Worm (Caenorhabditis elegans): Measurements from ENCODE around the gene F20D6.9.

The F20D6.9 gene

DNA sequence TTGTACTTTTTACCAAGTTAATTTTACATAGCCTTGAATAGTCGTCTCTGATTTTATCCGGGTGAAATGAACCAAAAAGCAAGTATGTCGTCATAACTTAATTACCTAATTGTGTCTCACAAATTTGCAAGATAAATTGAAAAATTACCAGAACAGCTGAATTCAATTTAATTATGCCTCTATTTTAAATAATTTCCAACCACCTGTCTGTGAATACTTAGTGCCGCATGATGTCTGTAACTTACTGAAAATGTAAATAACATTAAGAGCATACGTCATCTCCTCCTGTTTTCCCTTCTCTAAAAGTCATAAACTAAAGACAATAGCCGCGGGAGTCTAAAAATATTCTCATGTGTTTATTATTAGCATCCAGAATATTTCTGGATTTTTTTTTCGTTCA, 6.9 kb downstream of the F20D6.9 start:
- TF ChIP-seq him-1 (tag; optimal IDR thresholded peaks at IDR 0.05) (no peak), W03F9.2 (tag; optimal IDR thresholded peaks at IDR 0.05) (no peak), dao-5 (tag; optimal IDR thresholded peaks at IDR 0.05) (no peak)

DNA sequence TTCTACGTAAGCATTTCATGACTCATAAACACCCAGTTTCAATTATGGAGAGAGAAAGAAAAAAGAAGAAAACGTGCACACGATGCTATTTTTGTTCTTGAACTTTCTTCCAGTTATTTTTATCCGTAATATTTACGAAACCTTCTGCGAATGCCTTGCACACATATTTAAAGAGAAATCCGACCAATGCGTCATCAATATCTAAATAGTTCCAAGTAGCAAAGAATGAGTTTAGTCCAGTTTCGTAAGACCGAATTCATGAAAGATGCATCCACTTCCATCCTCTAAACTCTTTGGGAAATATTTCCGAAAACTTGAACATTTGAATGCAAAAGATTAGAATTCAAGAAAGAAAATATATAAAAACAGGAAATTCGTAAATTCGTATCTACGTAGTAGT, 8.1 kb downstream of the F20D6.9 start:
- TF ChIP-seq W03F9.2 (tag; optimal IDR thresholded peaks at IDR 0.05), result no peak
- TF ChIP-seq dao-5 (tag; optimal IDR thresholded peaks at IDR 0.05), result no peak
- no peak for TF ChIP-seq him-1 (tag; optimal IDR thresholded peaks at IDR 0.05)

DNA sequence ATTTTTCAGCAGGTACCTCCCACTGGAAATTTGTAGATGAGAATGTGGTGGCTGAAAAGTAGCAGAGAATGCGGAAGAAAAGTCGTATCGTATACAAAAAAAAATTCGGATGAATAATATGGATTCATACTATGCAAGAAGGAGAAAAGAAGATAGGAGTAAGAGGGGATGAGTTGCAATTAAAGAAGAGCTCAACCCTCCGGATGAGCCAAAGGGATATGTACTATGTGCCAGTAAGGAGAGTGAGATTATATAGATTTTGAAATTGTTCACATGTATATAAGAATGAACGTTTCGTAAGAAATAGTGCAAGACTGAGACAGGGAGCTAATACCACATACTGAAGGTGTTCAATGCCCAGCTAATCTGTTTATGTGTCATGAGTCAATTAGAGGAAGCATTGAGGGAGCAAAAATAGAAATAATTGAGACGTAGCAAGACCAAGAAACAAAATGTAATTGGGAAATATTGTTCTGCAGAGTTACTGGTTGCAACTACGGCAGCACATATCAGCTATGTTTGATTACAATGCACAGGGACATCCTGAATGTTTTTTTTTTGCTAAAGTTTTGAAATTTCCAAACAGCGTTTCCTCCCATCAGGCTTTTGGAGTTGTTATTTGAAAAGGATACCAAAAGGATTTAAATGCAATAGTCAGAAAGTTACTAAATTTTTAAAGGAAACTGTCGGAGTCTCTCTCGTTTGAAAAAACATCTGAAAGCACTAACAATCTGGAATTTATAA, 8.9 kb downstream of the F20D6.9 start, which contains the start of gene F20D6.8:
Gene F20D6.8 (minus strand): TSS at position 51 of the 744 bp plus-strand sequence.
- TF ChIP-seq dao-5 (tag; optimal IDR thresholded peaks at IDR 0.05) (no peak), W03F9.2 (tag; optimal IDR thresholded peaks at IDR 0.05) (no peak), him-1 (tag; optimal IDR thresholded peaks at IDR 0.05) (no peak)

DNA sequence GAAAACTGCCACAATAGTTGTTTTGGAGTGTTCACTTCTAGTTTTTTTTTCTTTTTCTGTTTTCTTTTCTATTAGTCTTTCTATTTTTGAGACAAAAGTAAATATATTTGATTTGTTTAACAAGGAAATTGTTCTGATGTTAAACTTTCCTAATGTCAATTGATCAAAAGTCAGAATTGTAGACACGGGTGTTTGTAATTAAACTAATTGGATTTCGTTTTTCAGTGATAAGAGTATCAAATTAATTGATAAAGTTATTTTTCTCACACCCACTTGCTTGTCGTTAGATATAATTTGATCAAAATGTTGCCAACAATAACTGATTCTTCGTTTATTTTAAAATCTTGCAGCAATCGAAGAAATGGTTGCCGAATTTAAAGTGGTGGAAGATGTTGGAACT, 14.1 kb downstream of the F20D6.9 start:
- no peak for TF ChIP-seq dao-5 (tag; optimal IDR thresholded peaks at IDR 0.05)
- TF ChIP-seq him-1 (tag; optimal IDR thresholded peaks at IDR 0.05), result no peak
- no peak for TF ChIP-seq W03F9.2 (tag; optimal IDR thresholded peaks at IDR 0.05)

DNA sequence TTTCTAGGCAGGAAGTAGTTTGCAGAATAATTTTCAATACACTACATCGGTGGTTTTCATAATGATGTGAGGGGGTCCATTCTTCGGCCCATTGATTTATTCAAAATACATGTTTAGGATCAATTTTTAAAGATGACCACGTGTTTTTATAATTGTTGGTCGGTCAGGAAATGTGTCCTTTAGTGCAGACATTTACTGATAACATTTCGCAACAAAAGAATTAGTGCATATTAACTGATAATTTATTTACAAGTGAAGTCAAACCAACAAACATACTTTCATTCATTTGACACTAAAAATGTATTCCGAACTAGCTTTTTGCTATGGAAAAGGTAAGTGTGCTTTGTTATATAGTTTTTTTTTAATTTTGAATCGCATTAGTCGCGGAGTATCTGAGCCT, 15.6 kb downstream of the F20D6.9 start, which contains the start of gene F20D6.5:
Gene F20D6.5 (plus strand): TSS at position 259 of the 400 bp plus-strand sequence.
- TF ChIP-seq dao-5 (tag; optimal IDR thresholded peaks at IDR 0.05), result no peak
- no peak for TF ChIP-seq W03F9.2 (tag; optimal IDR thresholded peaks at IDR 0.05)

DNA sequence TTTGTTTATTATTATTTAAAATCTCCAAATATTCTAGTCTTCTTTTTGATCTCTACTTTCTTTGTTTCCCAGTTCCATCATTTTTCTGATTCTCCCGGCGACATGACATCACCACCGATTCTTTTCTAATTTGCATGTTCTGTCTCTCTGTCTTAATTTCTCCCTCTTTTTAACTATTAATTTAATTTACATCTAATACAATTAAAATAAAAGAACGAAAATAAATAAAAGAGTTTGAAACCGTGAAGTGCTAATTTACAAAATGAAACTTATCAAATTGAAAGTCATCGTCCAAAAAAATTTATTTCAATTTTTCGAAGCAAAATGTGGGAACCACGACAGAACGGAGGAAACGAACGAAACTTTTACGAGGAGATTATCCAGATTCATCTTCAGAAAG, 17.6 kb downstream of the F20D6.9 start, which contains the start of gene F20D6.6:
Gene F20D6.6 (plus strand): TSS at position 301 of the 400 bp plus-strand sequence.
- no peak for TF ChIP-seq dao-5 (tag; optimal IDR thresholded peaks at IDR 0.05)
- no peak for TF ChIP-seq W03F9.2 (tag; optimal IDR thresholded peaks at IDR 0.05)
- TF ChIP-seq him-1 (tag; optimal IDR thresholded peaks at IDR 0.05), result no peak

DNA sequence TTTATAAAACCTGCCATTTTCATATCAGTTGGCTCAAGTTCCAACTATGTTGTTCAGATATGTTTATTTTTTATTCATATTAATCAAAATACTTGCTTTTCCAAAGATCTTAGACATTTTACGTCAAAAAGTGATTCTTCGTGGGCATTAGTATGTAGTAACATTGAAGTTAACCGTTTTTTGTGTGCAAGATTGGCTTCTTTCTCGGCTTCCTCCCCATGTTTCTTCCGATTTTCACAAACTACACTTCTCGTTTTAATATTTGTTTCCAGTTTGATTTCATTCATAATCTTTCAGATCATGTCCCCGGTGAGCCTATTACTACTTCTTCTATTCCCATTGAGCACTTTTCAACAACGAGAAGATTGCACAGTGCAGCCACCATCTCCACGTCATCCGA, 19.8 kb downstream of the F20D6.9 start, which contains the start of gene sul-2:
Gene sul-2 (plus strand): TSS at position 301 of the 400 bp plus-strand sequence.
- TF ChIP-seq him-1 (tag; optimal IDR thresholded peaks at IDR 0.05) (no peak), dao-5 (tag; optimal IDR thresholded peaks at IDR 0.05) (no peak), W03F9.2 (tag; optimal IDR thresholded peaks at IDR 0.05) (no peak)

DNA sequence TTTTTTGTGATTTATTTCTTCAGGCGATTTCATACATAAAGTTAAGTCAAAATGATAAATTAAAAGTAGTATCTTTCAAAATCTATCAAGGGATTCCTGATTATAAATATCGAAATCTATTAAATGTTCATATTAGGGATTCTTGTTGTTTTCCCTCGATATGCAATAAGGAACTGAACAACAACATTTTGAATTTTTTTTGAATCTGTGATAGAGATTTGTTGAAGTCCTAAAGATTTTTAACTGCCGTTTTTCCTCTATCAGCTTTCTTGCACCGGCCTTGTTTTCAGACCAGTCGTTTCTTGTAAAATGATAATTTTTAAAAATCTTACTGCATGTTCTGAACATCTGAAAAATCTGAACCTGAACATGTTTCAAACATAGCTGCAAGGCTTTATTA, 21.5 kb downstream of the F20D6.9 start:
- TF ChIP-seq W03F9.2 (tag; optimal IDR thresholded peaks at IDR 0.05), result no peak
- TF ChIP-seq dao-5 (tag; optimal IDR thresholded peaks at IDR 0.05), result no peak
- TF ChIP-seq him-1 (tag; optimal IDR thresholded peaks at IDR 0.05), result no peak

DNA sequence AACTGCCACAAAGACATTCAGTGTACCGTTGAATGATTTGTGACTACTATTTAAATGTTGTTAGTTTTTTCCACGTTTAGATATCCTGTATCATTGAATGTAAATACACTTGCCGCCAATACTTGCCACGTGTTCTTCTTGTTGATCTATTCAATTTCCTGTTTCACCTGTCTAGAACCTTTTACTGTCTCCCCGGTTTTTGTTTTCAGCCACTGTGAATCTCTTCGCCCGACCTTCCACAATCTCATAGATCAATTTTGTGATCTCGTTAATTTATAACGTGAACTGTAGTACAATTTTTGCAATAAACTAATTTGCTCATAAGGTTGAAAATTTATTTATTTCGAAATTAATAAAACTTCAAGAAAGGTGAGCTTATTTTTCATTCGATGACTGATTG, 31.9 kb downstream of the F20D6.9 start, which contains the start of gene D1014.13:
Gene D1014.13 (plus strand): TSS at position 301 of the 400 bp plus-strand sequence.
- no peak for TF ChIP-seq W03F9.2 (tag; optimal IDR thresholded peaks at IDR 0.05)
- TF ChIP-seq dao-5 (tag; optimal IDR thresholded peaks at IDR 0.05), result no peak
- TF ChIP-seq him-1 (tag; optimal IDR thresholded peaks at IDR 0.05), result no peak

DNA sequence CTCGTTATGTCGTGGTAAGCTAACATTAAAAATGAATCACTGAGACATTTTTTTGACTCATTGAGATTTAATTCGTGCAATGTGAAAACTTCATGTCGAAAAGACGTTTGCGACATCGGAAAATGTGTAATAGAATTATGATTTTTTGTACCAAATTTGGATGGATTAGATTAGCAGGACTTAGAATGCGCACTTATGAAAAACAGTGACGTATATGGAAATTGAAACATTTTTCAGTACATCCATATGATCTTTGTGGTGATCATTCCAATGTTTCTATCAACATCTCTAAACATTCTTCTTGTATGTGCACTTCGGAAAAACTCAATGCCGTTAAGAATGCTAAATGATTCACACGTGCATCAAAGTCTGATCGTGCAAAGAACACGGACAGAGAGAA, 32.7 kb downstream of the F20D6.9 start:
- no peak for TF ChIP-seq W03F9.2 (tag; optimal IDR thresholded peaks at IDR 0.05)
- no peak for TF ChIP-seq dao-5 (tag; optimal IDR thresholded peaks at IDR 0.05)
- no peak for TF ChIP-seq him-1 (tag; optimal IDR thresholded peaks at IDR 0.05)

DNA sequence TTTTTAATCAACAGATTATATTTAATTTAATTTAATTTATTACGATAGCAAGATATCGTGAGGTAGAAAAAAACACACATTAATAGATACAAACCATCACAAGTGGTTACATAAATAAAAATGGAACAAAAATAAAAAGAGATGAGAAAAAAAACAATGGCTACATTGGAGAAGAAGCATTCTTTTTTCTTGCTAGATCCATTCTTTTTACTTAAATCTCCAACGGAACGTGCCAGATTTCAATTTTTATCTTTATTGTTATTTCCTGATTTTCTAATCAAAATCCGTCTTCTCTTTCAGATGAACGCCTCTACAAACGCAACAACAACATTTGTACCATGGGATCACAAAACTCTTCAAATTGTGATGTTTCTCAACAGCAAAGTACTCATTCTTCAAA, 33.6 kb downstream of the F20D6.9 start, which contains the start of gene D1014.2:
Gene D1014.2 (plus strand): TSS at position 301 of the 400 bp plus-strand sequence.
- no peak for TF ChIP-seq him-1 (tag; optimal IDR thresholded peaks at IDR 0.05)
- no peak for TF ChIP-seq W03F9.2 (tag; optimal IDR thresholded peaks at IDR 0.05)
- TF ChIP-seq dao-5 (tag; optimal IDR thresholded peaks at IDR 0.05), result no peak

DNA sequence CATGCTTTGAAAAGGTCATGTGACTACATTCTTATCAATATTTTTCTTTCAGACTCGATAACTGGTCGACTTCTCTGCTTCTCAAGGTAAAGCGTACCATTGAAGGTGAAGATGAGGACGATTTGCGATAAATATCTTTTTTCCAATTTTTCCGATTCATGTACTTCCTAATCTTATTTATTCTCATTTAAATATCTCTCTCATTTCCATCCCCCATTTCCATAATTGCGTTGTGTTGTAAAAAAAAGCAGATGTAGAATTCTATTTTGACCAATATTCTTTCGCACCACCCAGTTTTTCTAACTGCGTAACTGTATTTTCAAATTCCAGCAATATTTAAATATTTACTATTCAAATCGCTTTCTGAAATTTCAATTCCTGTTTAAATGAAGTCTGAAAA, 44.3 kb downstream of the F20D6.9 start, which contains the start of gene D1014.4:
Gene D1014.4 (plus strand): TSS at position 301 of the 400 bp plus-strand sequence.
- no peak for TF ChIP-seq W03F9.2 (tag; optimal IDR thresholded peaks at IDR 0.05)
- TF ChIP-seq dao-5 (tag; optimal IDR thresholded peaks at IDR 0.05), result no peak
- no peak for TF ChIP-seq him-1 (tag; optimal IDR thresholded peaks at IDR 0.05)

DNA sequence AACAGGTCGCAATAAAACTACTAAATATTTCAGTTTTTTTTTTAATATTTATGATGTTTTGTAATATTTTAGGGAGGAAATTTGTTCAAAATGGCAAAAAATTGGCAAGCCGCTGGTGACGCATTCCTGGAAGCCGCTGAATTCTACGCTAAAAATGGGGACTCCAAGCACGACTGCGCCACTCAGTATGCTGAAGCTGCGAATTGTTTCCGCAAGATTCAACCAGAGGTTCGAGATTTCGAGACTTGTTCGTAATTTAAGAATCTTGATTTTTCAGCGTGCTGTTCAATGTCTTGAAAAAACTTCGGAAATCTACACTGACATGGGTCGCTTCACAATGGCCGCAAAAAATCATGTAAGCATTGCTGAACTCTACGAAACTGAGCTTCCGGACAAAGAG, 45.6 kb downstream of the F20D6.9 start:
- TF ChIP-seq dao-5 (tag; optimal IDR thresholded peaks at IDR 0.05) (no peak), W03F9.2 (tag; optimal IDR thresholded peaks at IDR 0.05) (no peak)

DNA sequence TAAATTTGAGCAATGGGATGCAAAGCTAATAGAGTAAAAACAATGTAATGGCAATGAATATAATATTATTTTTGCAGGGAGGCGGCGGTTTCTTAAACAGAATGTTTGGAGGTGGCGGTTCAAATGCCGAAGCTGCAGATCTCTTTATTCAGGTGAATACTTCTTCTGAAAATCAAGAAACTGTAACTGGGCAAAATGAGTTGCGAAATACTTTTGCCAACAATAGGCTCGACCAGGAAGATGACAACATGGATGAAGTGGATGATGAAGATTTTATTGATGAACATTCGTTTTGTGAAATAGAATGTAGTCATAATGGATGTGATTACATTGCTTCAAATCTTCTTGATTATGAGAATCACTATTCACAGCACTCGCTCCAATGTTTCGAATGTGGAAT, 46.4 kb downstream of the F20D6.9 start:
- TF ChIP-seq dao-5 (tag; optimal IDR thresholded peaks at IDR 0.05) (no peak), him-1 (tag; optimal IDR thresholded peaks at IDR 0.05) (no peak), W03F9.2 (tag; optimal IDR thresholded peaks at IDR 0.05) (no peak)
